Fruit fly (Drosophila melanogaster) whole organism, pupa: ENCODE data around the gene Cp7Fc.

Experiments used
- CG10348 ChIP-seq: fragments of 200-800 bp; sonication (Bioruptor generic); IDR thresholded peaks from 2 replicates; pipeline ENCODE4 v1.3.6; 2022; ENCODE audit warnings: missing biosample characterization, missing genetic modification characterization
- CG12605 ChIP-seq: fragments of 200-800 bp; sonication (Bioruptor generic); IDR thresholded peaks from 2 replicates; pipeline ENCODE4 v1.3.6; 2022; ENCODE audit warnings: missing biosample characterization, missing genetic modification characterization
- CG13204 ChIP-seq: fragments of 200-800 bp; sonication (Bioruptor generic); optimal IDR thresholded peaks from 2 replicates; lab custom pipeline; 2018; ENCODE audit warnings: missing biosample characterization, mild to moderate bottlenecking, missing genetic modification characterization, moderate library complexity
- CG14655 ChIP-seq: fragments of 200-800 bp; sonication (Bioruptor generic); optimal IDR thresholded peaks from 3 replicates; lab custom pipeline; 2017; ENCODE audit warnings: mild to moderate bottlenecking, missing biosample characterization, missing genetic modification reagents, missing genetic modification characterization
- CG15710 ChIP-seq: fragments of 200-800 bp; sonication (Bioruptor generic); optimal IDR thresholded peaks from 2 replicates; lab custom pipeline; 2018; ENCODE audit warnings: missing biosample characterization, mild to moderate bottlenecking, missing genetic modification characterization, moderate library complexity
- CG17806 ChIP-seq: fragments of 200-800 bp; sonication (Bioruptor generic); optimal IDR thresholded peaks from 2 replicates; lab custom pipeline; 2018; ENCODE audit warnings: missing biosample characterization, mild to moderate bottlenecking, missing genetic modification characterization, moderate library complexity
- CG32121 ChIP-seq: fragments of 200-800 bp; sonication (Bioruptor generic); IDR thresholded peaks from 2 replicates; pipeline ENCODE4 v1.3.6; 2022; ENCODE audit warnings: missing biosample characterization, missing genetic modification characterization
- CG34367 ChIP-seq: fragments of 200-800 bp; sonication (Bioruptor generic); optimal IDR thresholded peaks from 2 replicates; lab custom pipeline; 2018; ENCODE audit warnings: missing biosample characterization, mild to moderate bottlenecking, missing genetic modification characterization
- CG4496 ChIP-seq: fragments of 200-800 bp; sonication (Bioruptor generic); IDR thresholded peaks from 3 replicates; pipeline ENCODE4 v1.3.6; 2022; ENCODE audit warnings: missing biosample characterization, missing genetic modification characterization
- CG8159 ChIP-seq: fragments of 200-800 bp; sonication (Bioruptor generic); optimal IDR thresholded peaks from 3 replicates; lab custom pipeline; 2018; ENCODE audit warnings: missing biosample characterization, mild to moderate bottlenecking, missing genetic modification characterization, moderate library complexity
- CG8301 ChIP-seq: fragments of 200-800 bp; sonication (Bioruptor generic); optimal IDR thresholded peaks from 2 replicates; lab custom pipeline; 2018; ENCODE audit warnings: missing biosample characterization, mild to moderate bottlenecking, missing genetic modification characterization
- CG9948 ChIP-seq: fragments of 200-800 bp; sonication (Bioruptor generic); optimal IDR thresholded peaks from 2 replicates; lab custom pipeline; 2018; ENCODE audit warnings: missing biosample characterization, mild to moderate bottlenecking, missing genetic modification characterization, moderate library complexity
- D1 ChIP-seq: fragments of 200-800 bp; sonication (Bioruptor generic); optimal IDR thresholded peaks from 2 replicates; lab custom pipeline; 2018; ENCODE audit warnings: missing biosample characterization, mild to moderate bottlenecking, missing genetic modification characterization, moderate library complexity
- EcR ChIP-seq: fragments of 200-800 bp; sonication (Bioruptor generic); optimal IDR thresholded peaks from 3 replicates; lab custom pipeline; 2019; ENCODE audit warnings: missing biosample characterization, missing genetic modification characterization, mild to moderate bottlenecking, moderate library complexity, missing genetic modification reagents
- Ets98B ChIP-seq: fragments of 200-800 bp; sonication (Bioruptor generic); IDR thresholded peaks from 2 replicates; pipeline ENCODE4 v1.3.6; 2022; ENCODE audit warnings: missing biosample characterization, missing genetic modification characterization
- Pif1A ChIP-seq: fragments of 200-800 bp; sonication (Bioruptor generic); optimal IDR thresholded peaks from 3 replicates; lab custom pipeline; 2016; ENCODE audit warnings: missing biosample characterization, missing genetic modification characterization
- Pif1B ChIP-seq: fragments of 200-800 bp; sonication (Bioruptor generic); optimal IDR thresholded peaks from 3 replicates; lab custom pipeline; 2016; ENCODE audit warnings: missing biosample characterization, missing genetic modification characterization
- Snoo ChIP-seq: fragments of 200-800 bp; sonication (Bioruptor generic); optimal IDR thresholded peaks from 3 replicates; lab custom pipeline; 2017; ENCODE audit warnings: missing biosample characterization, mild to moderate bottlenecking, missing genetic modification characterization, inconsistent platforms
- fd96Ca ChIP-seq: fragments of 200-800 bp; sonication (Bioruptor generic); IDR thresholded peaks from 3 replicates; pipeline ENCODE4 v1.3.6; 2022; ENCODE audit warnings: missing biosample characterization, missing genetic modification characterization
- gl ChIP-seq: fragments of 200-800 bp; sonication (Bioruptor generic); optimal IDR thresholded peaks from 2 replicates; lab custom pipeline; 2018; ENCODE audit warnings: missing biosample characterization, mild to moderate bottlenecking, missing genetic modification characterization
- rn ChIP-seq: fragments of 200-800 bp; sonication (Bioruptor generic); IDR thresholded peaks from 2 replicates; pipeline ENCODE4 v1.3.6; 2022; ENCODE audit warnings: missing biosample characterization, missing genetic modification characterization

Gene Cp7Fc

dm6 chrX:8489048-8489447 is 12.1 kb downstream of the Cp7Fc start, which contains the start of gene CG33181:
CG33181 (plus strand) TSS chrX:8489348.
- TF ChIP-seq CG32121 (GFP tag; lab: Robert Waterston, UW) (no peak), gl (tag; lab: Kevin White, UChicago) (no peak), rn (GFP tag; lab: Robert Waterston, UW) (no peak), CG4496 (GFP tag; lab: Robert Waterston, UW) (no peak), CG13204 (GFP tag; lab: Kevin White, UChicago) (no peak), CG9948 (no peak), fd96Ca (GFP tag; lab: Robert Waterston, UW) (no peak), CG14655 (no peak), CG8301 (tag; lab: Kevin White, UChicago) (no peak), Pif1A (GFP tag; lab: Kevin White, UChicago) (no peak), CG12605 (GFP tag; lab: Robert Waterston, UW) (no peak), D1 (tag; lab: Kevin White, UChicago) (no peak), CG34367 (tag; lab: Kevin White, UChicago) (no peak), Snoo (no peak), EcR (GFP tag; lab: Kevin White, UChicago) (no peak)

dm6 chrX:8489485-8489970 is 12.6 kb downstream of the Cp7Fc start, which contains the start of gene otu:
otu (minus strand) TSS chrX:8489535.
- TF ChIP-seq CG32121 (GFP tag; lab: Robert Waterston, UW) (no peak), CG10348 (no peak), CG4496 (GFP tag; lab: Robert Waterston, UW) (no peak), EcR (GFP tag; lab: Kevin White, UChicago) (no peak), Pif1B (no peak), CG34367 (tag; lab: Kevin White, UChicago) (no peak), CG13204 (GFP tag; lab: Kevin White, UChicago) (no peak), Pif1A (GFP tag; lab: Kevin White, UChicago) (no peak), D1 (tag; lab: Kevin White, UChicago) (no peak), CG12605 (GFP tag; lab: Robert Waterston, UW) (no peak), CG14655 (no peak), CG15710 (no peak), CG17806 (tag; lab: Kevin White, UChicago) (no peak), Snoo (no peak), gl (tag; lab: Kevin White, UChicago) (no peak)

dm6 chrX:8490291-8490975 is 13.5 kb downstream of the Cp7Fc start:
- TF ChIP-seq CG15710, result no peak
- no peak for TF ChIP-seq gl (tag; lab: Kevin White, UChicago)
- no peak for TF ChIP-seq CG14655
- TF ChIP-seq CG34367 (tag; lab: Kevin White, UChicago), result no peak
- TF ChIP-seq EcR (GFP tag; lab: Kevin White, UChicago), result peak; percentile 52
- TF ChIP-seq fd96Ca (GFP tag; lab: Robert Waterston, UW), result no peak
- no peak for TF ChIP-seq CG9948
- no peak for TF ChIP-seq CG8159 (tag; lab: Kevin White, UChicago)

- TF ChIP-seq CG13204 (GFP tag; lab: Kevin White, UChicago), result no peak
- no peak for TF ChIP-seq D1 (tag; lab: Kevin White, UChicago)
- TF ChIP-seq Pif1A (GFP tag; lab: Kevin White, UChicago), result no peak
- peak; percentile 13 for TF ChIP-seq CG14655
- no peak for TF ChIP-seq CG10348
- TF ChIP-seq CG8159 (tag; lab: Kevin White, UChicago), result peak; percentile 31
- TF ChIP-seq EcR (GFP tag; lab: Kevin White, UChicago), result no peak
- TF ChIP-seq CG32121 (GFP tag; lab: Robert Waterston, UW), result no peak
- no peak for TF ChIP-seq CG4496 (GFP tag; lab: Robert Waterston, UW)
- TF ChIP-seq Ets98B (GFP tag; lab: Robert Waterston, UW), result no peak
- TF ChIP-seq CG12605 (GFP tag; lab: Robert Waterston, UW), result no peak
- no peak for TF ChIP-seq gl (tag; lab: Kevin White, UChicago)
- TF ChIP-seq CG15710, result peak; percentile 26
- TF ChIP-seq CG17806 (tag; lab: Kevin White, UChicago), result peak; percentile 23
- no peak for TF ChIP-seq Snoo
- no peak for TF ChIP-seq rn (GFP tag; lab: Robert Waterston, UW)
- peak; percentile 11 for TF ChIP-seq CG8301 (tag; lab: Kevin White, UChicago)
- no peak for TF ChIP-seq CG34367 (tag; lab: Kevin White, UChicago)
- no peak for TF ChIP-seq Pif1B
- peak; percentile 14 for TF ChIP-seq CG9948
- TF ChIP-seq fd96Ca (GFP tag; lab: Robert Waterston, UW), result no peak
Measured at dm6 chrX:8490976-8491345, 14.0 kb downstream of the Cp7Fc start.

- peak; percentile 41 for TF ChIP-seq CG9948
- TF ChIP-seq Pif1A (GFP tag; lab: Kevin White, UChicago), result peak; percentile 56
- peak; percentile 63 for TF ChIP-seq fd96Ca (GFP tag; lab: Robert Waterston, UW)
- TF ChIP-seq CG8159 (tag; lab: Kevin White, UChicago), result peak; percentile 30
- TF ChIP-seq CG14655, result peak; percentile 38
- TF ChIP-seq CG32121 (GFP tag; lab: Robert Waterston, UW), result 0 out of 2 replicates have a peak, but pooled peaks have one; percentile 21
- no peak for TF ChIP-seq gl (tag; lab: Kevin White, UChicago)
- no peak for TF ChIP-seq CG10348
- TF ChIP-seq D1 (tag; lab: Kevin White, UChicago), result no peak
- TF ChIP-seq CG17806 (tag; lab: Kevin White, UChicago), result peak; percentile 12
- peak; percentile 44 for TF ChIP-seq CG8301 (tag; lab: Kevin White, UChicago)
- 0 out of 2 replicates have a peak, but pooled peaks have one; percentile 25 for TF ChIP-seq CG12605 (GFP tag; lab: Robert Waterston, UW)
- TF ChIP-seq CG15710, result peak; percentile 38
- peak; percentile 10 for TF ChIP-seq Pif1B
- no peak for TF ChIP-seq CG13204 (GFP tag; lab: Kevin White, UChicago)
- TF ChIP-seq EcR (GFP tag; lab: Kevin White, UChicago), result no peak
- no peak for TF ChIP-seq rn (GFP tag; lab: Robert Waterston, UW)
- TF ChIP-seq Ets98B (GFP tag; lab: Robert Waterston, UW), result peak; percentile 26; the same call in 1 of the 2 replicates
- no peak; the same call in 2 of the 3 replicates for TF ChIP-seq CG4496 (GFP tag; lab: Robert Waterston, UW)
- peak; percentile 34 for TF ChIP-seq CG34367 (tag; lab: Kevin White, UChicago)
- peak; percentile 10 for TF ChIP-seq Snoo
Measured at dm6 chrX:8491452-8492046, 14.6 kb downstream of the Cp7Fc start.
